Worm (Caenorhabditis elegans) whole organism, mixed stage, embryonic: Measurements from ENCODE around the gene sec-6.

Source experiments
- ceh-39 ChIP-seq: fragments of 150-350 bp; optimal IDR thresholded peaks from 2 replicates; lab custom pipeline; 2014; ENCODE audit warnings: missing biosample characterization, missing genetic modification characterization
- ces-1 ChIP-seq: fragments of 150-350 bp; optimal IDR thresholded peaks from 2 replicates; lab custom pipeline; 2014; ENCODE audit warnings: missing biosample characterization, missing genetic modification reagents, missing genetic modification characterization
- elt-3 ChIP-seq: fragments of 150-350 bp; optimal IDR thresholded peaks from 2 replicates; lab custom pipeline; 2014; ENCODE audit warnings: missing biosample characterization, missing genetic modification characterization
- lsy-2 ChIP-seq: fragments of 150-350 bp; optimal IDR thresholded peaks from 2 replicates; lab custom pipeline; 2014; ENCODE audit warnings: missing biosample characterization, missing genetic modification characterization
- nhr-12 ChIP-seq: fragments of 150-350 bp; optimal IDR thresholded peaks from 2 replicates; lab custom pipeline; 2014; ENCODE audit warnings: missing biosample characterization, missing genetic modification characterization
- nhr-28 ChIP-seq: fragments of 150-350 bp; optimal IDR thresholded peaks from 2 replicates; lab custom pipeline; 2014; ENCODE audit warnings: missing biosample characterization, missing genetic modification characterization
- nhr-76 ChIP-seq: sonication (generic microtip); optimal IDR thresholded peaks from 2 replicates; lab custom pipeline; 2017; ENCODE audit warnings: missing biosample characterization, missing genetic modification characterization
- pha-4 ChIP-seq: fragments of 150-350 bp; optimal IDR thresholded peaks from 2 replicates; lab custom pipeline; 2018; ENCODE audit warnings: missing biosample characterization, missing genetic modification reagents, missing genetic modification characterization
- sem-2 ChIP-seq: fragments of 200-800 bp; sonication (Bioruptor generic); optimal IDR thresholded peaks from 2 replicates; lab custom pipeline; 2018; ENCODE audit warnings: mild to moderate bottlenecking, missing genetic modification characterization, missing compliant biosample characterization

DNA sequence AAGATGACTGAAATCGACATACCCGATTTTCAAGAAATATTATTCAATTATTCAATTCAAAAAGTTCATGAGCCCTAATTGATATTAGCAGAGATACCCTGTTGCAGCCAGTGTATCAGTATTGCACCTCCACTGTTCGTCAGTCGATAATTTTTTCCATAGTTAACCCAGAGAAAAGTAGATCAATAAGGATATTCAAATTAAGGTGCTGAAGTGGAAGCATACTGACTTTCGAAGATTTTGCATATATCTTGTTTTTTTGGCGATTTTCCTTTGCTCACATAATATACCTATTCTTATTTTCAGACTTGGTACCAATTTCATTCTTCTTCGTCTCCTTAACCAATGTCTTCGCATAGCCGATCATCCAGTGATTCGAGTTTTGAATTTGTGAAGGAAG is 59.6 kb downstream of the sec-6 start, which contains the start of gene EEED8.15:
- TF ChIP-seq ceh-39 (tag; lab: Kevin White, UChicago) (no peak), pha-4 (tag; lab: Kevin White, UChicago) (no peak), nhr-28 (tag; lab: Kevin White, UChicago) (no peak), sem-2 (GFP tag; lab: Kevin White, UChicago) (no peak), elt-3 (no peak), nhr-12 (tag; lab: Kevin White, UChicago) (no peak), nhr-76 (no peak), ces-1 (GFP tag; lab: Kevin White, UChicago) (no peak), lsy-2 (tag; lab: Kevin White, UChicago) (no peak)
